Fruit fly (Drosophila melanogaster) whole organism, embryonic: ENCODE measurements around the gene Arp3.

Source experiments
- Abd-B ChIP-seq: fragments of 200-800 bp; sonication (Bioruptor generic); optimal IDR thresholded peaks from 2 replicates; lab custom pipeline; 2018; ENCODE audit warnings: missing biosample characterization, mild to moderate bottlenecking, missing genetic modification characterization, moderate library complexity
- Atf-2 ChIP-seq: fragments of 200-800 bp; sonication (Bioruptor generic); optimal IDR thresholded peaks from 2 replicates; lab custom pipeline; 2016; ENCODE audit warnings: missing biosample characterization, missing genetic modification characterization
- CG10209 ChIP-seq: fragments of 200-800 bp; sonication (Bioruptor generic); optimal IDR thresholded peaks from 3 replicates; lab custom pipeline; 2017; ENCODE audit warnings: missing biosample characterization, mild to moderate bottlenecking, missing genetic modification characterization, missing genetic modification reagents
- CG10959 ChIP-seq: fragments of 200-800 bp; sonication (Bioruptor generic); IDR thresholded peaks from 2 replicates; pipeline ENCODE4 v1.3.6; 2022; ENCODE audit warnings: missing biosample characterization, missing genetic modification characterization
- CG12071 ChIP-seq: fragments of 200-800 bp; sonication (Bioruptor generic); optimal IDR thresholded peaks from 3 replicates; lab custom pipeline; 2018; ENCODE audit warnings: missing biosample characterization, mild to moderate bottlenecking, missing genetic modification characterization
- CG13296 ChIP-seq: fragments of 200-800 bp; sonication (Bioruptor generic); optimal IDR thresholded peaks from 3 replicates; lab custom pipeline; 2018; ENCODE audit warnings: missing biosample characterization, mild to moderate bottlenecking, missing genetic modification characterization
- CG13424 ChIP-seq: fragments of 200-800 bp; sonication (Bioruptor generic); optimal IDR thresholded peaks from 2 replicates; lab custom pipeline; 2019; ENCODE audit warnings: missing biosample characterization, mild to moderate bottlenecking, missing genetic modification characterization, moderate library complexity
- CG13894 ChIP-seq: fragments of 200-800 bp; sonication (Bioruptor generic); optimal IDR thresholded peaks from 3 replicates; lab custom pipeline; 2018; ENCODE audit warnings: missing biosample characterization, mild to moderate bottlenecking, missing genetic modification characterization, moderate library complexity
- CG15514 ChIP-seq: fragments of 200-800 bp; sonication (Bioruptor generic); optimal IDR thresholded peaks from 3 replicates; lab custom pipeline; 2017; ENCODE audit warnings: missing biosample characterization, missing genetic modification characterization, mild to moderate bottlenecking, moderate library complexity, missing genetic modification reagents
- CG1647 ChIP-seq: fragments of 200-800 bp; sonication (Bioruptor generic); optimal IDR thresholded peaks from 3 replicates; lab custom pipeline; 2016; ENCODE audit warnings: missing biosample characterization, missing genetic modification characterization
- CG17612 ChIP-seq: fragments of 200-800 bp; sonication (Bioruptor generic); IDR thresholded peaks from 2 replicates; pipeline ENCODE4 v1.3.6; 2022; ENCODE audit warnings: missing biosample characterization, missing genetic modification characterization
- CG2875 ChIP-seq: fragments of 200-800 bp; sonication (Bioruptor generic); optimal IDR thresholded peaks from 2 replicates; lab custom pipeline; 2017; ENCODE audit warnings: missing biosample characterization, mild to moderate bottlenecking, missing genetic modification characterization, missing genetic modification reagents
- CG3065 ChIP-seq: fragments of 200-800 bp; sonication (Bioruptor generic); optimal IDR thresholded peaks from 2 replicates; lab custom pipeline; 2016; ENCODE audit warnings: missing biosample characterization, missing genetic modification characterization
- CG3163 ChIP-seq: fragments of 200-800 bp; sonication (Bioruptor generic); optimal IDR thresholded peaks from 3 replicates; lab custom pipeline; 2016; ENCODE audit warnings: missing biosample characterization, missing genetic modification characterization
- CG34376 ChIP-seq: fragments of 200-800 bp; sonication (Bioruptor generic); optimal IDR thresholded peaks from 2 replicates; lab custom pipeline; 2018; ENCODE audit warnings: missing biosample characterization, mild to moderate bottlenecking, missing genetic modification characterization
- CG34422 ChIP-seq: fragments of 200-800 bp; sonication (Bioruptor generic); IDR thresholded peaks from 3 replicates; pipeline ENCODE4 v1.3.6; 2022; ENCODE audit warnings: missing biosample characterization, missing genetic modification characterization
- CG4617 ChIP-seq: fragments of 200-800 bp; sonication (Bioruptor generic); optimal IDR thresholded peaks from 3 replicates; lab custom pipeline; 2016; ENCODE audit warnings: missing biosample characterization, missing genetic modification characterization, borderline replicate concordance
- CG4820 ChIP-seq: fragments of 200-800 bp; sonication (Bioruptor generic); optimal IDR thresholded peaks from 3 replicates; lab custom pipeline; 2016; ENCODE audit warnings: missing biosample characterization, missing genetic modification characterization
- CG5953 ChIP-seq: fragments of 200-800 bp; sonication (Bioruptor generic); IDR thresholded peaks from 2 replicates; pipeline ENCODE4 v1.3.6; 2022; ENCODE audit warnings: missing biosample characterization, missing genetic modification characterization
- CG6272 ChIP-seq: fragments of 200-800 bp; sonication (Bioruptor generic); IDR thresholded peaks from 2 replicates; pipeline ENCODE4 v1.3.6; 2022; ENCODE audit warnings: missing biosample characterization, missing genetic modification characterization
- CG9215 ChIP-seq: fragments of 200-800 bp; sonication (Bioruptor generic); IDR thresholded peaks from 2 replicates; pipeline ENCODE4 v1.3.6; 2022; ENCODE audit warnings: missing biosample characterization, missing genetic modification characterization
- CG9817 ChIP-seq: fragments of 200-800 bp; sonication (Bioruptor generic); optimal IDR thresholded peaks from 2 replicates; lab custom pipeline; 2018; ENCODE audit warnings: missing biosample characterization, mild to moderate bottlenecking, missing genetic modification characterization, moderate library complexity
- CHES-1-like ChIP-seq: fragments of 200-800 bp; sonication (Bioruptor generic); optimal IDR thresholded peaks from 2 replicates; lab custom pipeline; 2016; ENCODE audit warnings: missing biosample characterization, missing genetic modification characterization
- D19A ChIP-seq: fragments of 200-800 bp; optimal IDR thresholded peaks from 3 replicates; lab custom pipeline; 2019; ENCODE audit warnings: missing biosample characterization, mild to moderate bottlenecking, missing genetic modification characterization, moderate library complexity
- H2.0 ChIP-seq: fragments of 200-800 bp; sonication (Bioruptor generic); IDR thresholded peaks from 2 replicates; pipeline ENCODE4 v1.3.6; 2022; ENCODE audit warnings: missing biosample characterization, missing genetic modification characterization
- HHEX ChIP-seq: fragments of 200-800 bp; sonication (Bioruptor generic); optimal IDR thresholded peaks from 3 replicates; lab custom pipeline; 2017; ENCODE audit warnings: missing biosample characterization, mild to moderate bottlenecking, missing genetic modification characterization, missing genetic modification reagents
- Hr3 ChIP-seq: fragments of 200-800 bp; sonication (Bioruptor generic); optimal IDR thresholded peaks from 3 replicates; lab custom pipeline; 2016; ENCODE audit warnings: missing biosample characterization, missing genetic modification characterization
- Lpt ChIP-seq: fragments of >200 bp; optimal IDR thresholded peaks from 2 replicates; lab custom pipeline; 2018; ENCODE audit warnings: missing biosample characterization, missing genetic modification characterization
- Mad ChIP-seq: fragments of 200-800 bp; sonication (Bioruptor generic); optimal IDR thresholded peaks from 2 replicates; lab custom pipeline; 2016; ENCODE audit warnings: missing biosample characterization, missing genetic modification characterization
- Nf-YC ChIP-seq: fragments of 200-800 bp; optimal IDR thresholded peaks from 3 replicates; lab custom pipeline; 2019; ENCODE audit warnings: missing biosample characterization, mild to moderate bottlenecking, missing genetic modification characterization, moderate library complexity
- Oaz ChIP-seq: fragments of 200-800 bp; sonication (Bioruptor generic); IDR thresholded peaks from 2 replicates; pipeline ENCODE4 v1.3.6; 2022; ENCODE audit warnings: missing biosample characterization, missing genetic modification characterization
- Sin3A ChIP-seq: fragments of >200 bp; optimal IDR thresholded peaks from 2 replicates; lab custom pipeline; 2018
- aop ChIP-seq: fragments of 200-800 bp; sonication (Bioruptor generic); IDR thresholded peaks from 2 replicates; pipeline ENCODE4 v1.3.6; 2022; ENCODE audit warnings: missing biosample characterization, missing genetic modification characterization
- ap ChIP-seq: fragments of 200-800 bp; sonication (Bioruptor generic); IDR thresholded peaks from 2 replicates; pipeline ENCODE4 v1.3.6; 2022; ENCODE audit warnings: missing biosample characterization, missing genetic modification characterization
- ash1 ChIP-seq: fragments of 200-800 bp; sonication (Bioruptor generic); optimal IDR thresholded peaks from 2 replicates; lab custom pipeline; 2018; ENCODE audit warnings: missing biosample characterization, mild to moderate bottlenecking, missing genetic modification characterization
- bbx ChIP-seq: fragments of 200-800 bp; sonication (Bioruptor generic); IDR thresholded peaks from 2 replicates; pipeline ENCODE4 v1.3.6; 2022; ENCODE audit warnings: missing biosample characterization, missing genetic modification characterization; ENCODE audit not compliant: partially characterized antibody
- jumu ChIP-seq: fragments of 200-800 bp; sonication (Bioruptor generic); optimal IDR thresholded peaks from 3 replicates; lab custom pipeline; 2016; ENCODE audit warnings: missing biosample characterization, missing genetic modification characterization
- maf-S ChIP-seq: fragments of 200-800 bp; sonication (Bioruptor generic); optimal IDR thresholded peaks from 2 replicates; lab custom pipeline; 2016; ENCODE audit warnings: missing biosample characterization, missing genetic modification characterization
- mirr ChIP-seq: fragments of 200-800 bp; sonication (Bioruptor generic); optimal IDR thresholded peaks from 3 replicates; lab custom pipeline; 2018; ENCODE audit warnings: missing biosample characterization, mild to moderate bottlenecking, missing genetic modification characterization
- nerfin-1 ChIP-seq: fragments of 200-800 bp; sonication (Bioruptor generic); optimal IDR thresholded peaks from 3 replicates; lab custom pipeline; 2019; ENCODE audit warnings: missing biosample characterization, mild to moderate bottlenecking, missing genetic modification characterization, moderate library complexity
- nerfin-2 ChIP-seq: fragments of 200-800 bp; sonication (Bioruptor generic); IDR thresholded peaks from 2 replicates; pipeline ENCODE4 v1.3.6; 2022; ENCODE audit warnings: missing biosample characterization, missing genetic modification characterization; ENCODE audit not compliant: partially characterized antibody
- otp ChIP-seq: fragments of 200-800 bp; sonication (Bioruptor generic); IDR thresholded peaks from 3 replicates; pipeline ENCODE4, ENCODE4 v1.3.6; 2022; ENCODE audit warnings: missing biosample characterization, missing genetic modification characterization
- phol ChIP-seq: fragments of 200-800 bp; sonication (Bioruptor generic); optimal IDR thresholded peaks from 3 replicates; lab custom pipeline; 2018; ENCODE audit warnings: missing biosample characterization, mild to moderate bottlenecking, missing genetic modification characterization, moderate library complexity
- sc ChIP-seq, 3 experiments: fragments of >200 bp in 2 of 3; fragments of 200-800 bp in 1 of 3; sonication (Bioruptor generic) in 1 of 3; optimal IDR thresholded peaks; 2 replicates in 2 of 3; 3 replicates in 1 of 3; lab custom pipeline; 2017; ENCODE audit warnings: mild to moderate bottlenecking in 1 of 3, missing biosample characterization in 1 of 3, missing genetic modification characterization in 1 of 3, missing genetic modification reagents in 1 of 3
- sim ChIP-seq: fragments of 200-800 bp; sonication (Bioruptor generic); IDR thresholded peaks from 2 replicates; pipeline ENCODE4 v1.3.6; 2022; ENCODE audit warnings: missing biosample characterization, missing genetic modification characterization
- slp2 ChIP-seq: fragments of 200-800 bp; sonication (Bioruptor generic); optimal IDR thresholded peaks from 2 replicates; lab custom pipeline; 2016; ENCODE audit warnings: missing biosample characterization, missing genetic modification characterization
- tin ChIP-seq: fragments of 200-800 bp; sonication (Bioruptor generic); optimal IDR thresholded peaks from 3 replicates; lab custom pipeline; 2016; ENCODE audit warnings: missing biosample characterization, missing genetic modification characterization
- tll ChIP-seq, 2 experiments: fragments of 200-800 bp in 1 of 2; fragments of >200 bp in 1 of 2; sonication (Bioruptor generic) in 1 of 2; optimal IDR thresholded peaks; 2 replicates each; lab custom pipeline; 2017 to 2019; ENCODE audit warnings: missing biosample characterization in 2 of 2, missing genetic modification characterization in 2 of 2, mild to moderate bottlenecking in 1 of 2, moderate library complexity in 1 of 2
- toy ChIP-seq: fragments of 200-800 bp; sonication (Bioruptor generic); IDR thresholded peaks from 2 replicates; pipeline ENCODE4 v1.3.6; 2022; ENCODE audit warnings: missing biosample characterization, missing genetic modification characterization
- tup ChIP-seq: fragments of 200-800 bp; sonication (Bioruptor generic); optimal IDR thresholded peaks from 2 replicates; lab custom pipeline; 2016; ENCODE audit warnings: missing biosample characterization, mild to moderate bottlenecking, missing genetic modification characterization, moderate library complexity

Gene Arp3

dm6 chr3L:8096106-8096558 lies 19.6 kb downstream of the Arp3 start (continued):
- TF ChIP-seq HHEX (GFP tag; lab: Kevin White, UChicago) (peak; percentile 97), phol (tag; lab: Kevin White, UChicago) (peak; percentile 85), CG5953 (GFP tag; lab: Robert Waterston, UW) (peak; percentile 69), CG15514 (GFP tag; lab: Kevin White, UChicago) (peak; percentile 93), CG1647 (peak; percentile 81), CG3065 (GFP tag; lab: Kevin White, UChicago) (peak; percentile 82), CG34422 (peak; percentile 95), Atf-2 (GFP tag; lab: Kevin White, UChicago) (peak; percentile 59), nerfin-2 (GFP tag; lab: Robert Waterston, UW) (no peak), aop (GFP tag; lab: Robert Waterston, UW) (no peak), tup (GFP tag; lab: Kevin White, UChicago) (peak; percentile 82), ap (GFP tag; lab: Robert Waterston, UW) (peak; percentile 87), mirr (GFP tag; lab: Kevin White, UChicago) (peak; percentile 68), slp2 (peak; percentile 63), CG9817 (tag; lab: Kevin White, UChicago) (peak; percentile 97), nerfin-1 (tag; lab: Kevin White, UChicago) (peak; percentile 65), D19A (tag; lab: Kevin White, UChicago) (peak; percentile 87), CG17612 (peak; percentile 88), Oaz (GFP tag; lab: Robert Waterston, UW) (peak; percentile 92), toy (GFP tag; lab: Robert Waterston, UW) (peak; percentile 89), Sin3A (lab: Kevin White, UChicago) (no peak), CG4617 (GFP tag; lab: Kevin White, UChicago) (peak; percentile 78), CG12071 (GFP tag; lab: Kevin White, UChicago) (peak; percentile 70), Lpt (GFP tag; lab: Kevin White, UChicago) (no peak), CG4820 (GFP tag; lab: Kevin White, UChicago) (peak; percentile 82), sc (optimal IDR thresholded peaks at IDR 0.05; lab: Kevin White, UChicago) (no peak), sc (GFP tag; optimal IDR thresholded peaks at IDR 0.05; lab: Kevin White, UChicago) (peak; percentile 64), Nf-YC (tag; lab: Kevin White, UChicago) (peak; percentile 88), maf-S (GFP tag; lab: Kevin White, UChicago) (peak; percentile 79), bbx (GFP tag; lab: Robert Waterston, UW) (no peak; the same call in 1 of the 2 replicates), CG10959 (GFP tag; lab: Robert Waterston, UW) (peak; percentile 37; the same call in 1 of the 2 replicates), jumu (GFP tag; lab: Kevin White, UChicago) (peak; percentile 67), H2.0 (peak; percentile 90), Abd-B (peak; percentile 79), otp (GFP tag; lab: Robert Waterston, UW) (peak; percentile 82; the same call in 2 of the 3 replicates), ash1 (GFP tag; lab: Kevin White, UChicago) (peak; percentile 52), tll (GFP tag; optimal IDR thresholded peaks at IDR 0.05; lab: Kevin White, UChicago) (no peak), CG34376 (GFP tag; lab: Kevin White, UChicago) (peak; percentile 94), CG3163 (peak; percentile 62), CG6272 (GFP tag; lab: Robert Waterston, UW) (peak; percentile 90), CG13296 (GFP tag; lab: Kevin White, UChicago) (peak; percentile 97), CG10209 (GFP tag; lab: Kevin White, UChicago) (peak; percentile 97), tin (GFP tag; lab: Kevin White, UChicago) (peak; percentile 90), Mad (peak; percentile 82), Hr3 (peak; percentile 94), sim (peak; percentile 39; the same call in 1 of the 2 replicates), CG2875 (GFP tag; lab: Kevin White, UChicago) (peak; percentile 72), CG9215 (GFP tag; lab: Robert Waterston, UW) (peak; percentile 96), CG13424 (tag; lab: Kevin White, UChicago) (peak; percentile 95), CHES-1-like (GFP tag; lab: Kevin White, UChicago) (peak; percentile 75), CG13894 (peak; percentile 97)
